Worm (Caenorhabditis elegans) whole organism, young adult: ENCODE results near the gene gpla-1.

ENCODE experiments used
- F57A8.1 ChIP-seq: fragments of 200-800 bp; sonication (Bioruptor generic); optimal IDR thresholded peaks from 2 replicates; lab custom pipeline; 2018; ENCODE audit warnings: mild to moderate bottlenecking, missing genetic modification characterization, moderate library complexity, missing compliant biosample characterization
- ama-1 ChIP-seq, 3 experiments: fragments of 150-350 bp in 1 of 3; sonication (generic microtip) in 2 of 3; optimal IDR thresholded peaks; 2 replicates each; lab custom pipeline; 2014 to 2018; ENCODE audit warnings: missing biosample characterization in 2 of 3, missing genetic modification characterization in 2 of 3, missing genetic modification reagents in 2 of 3
- ceh-40 ChIP-seq: fragments of 200-800 bp; sonication (Bioruptor generic); IDR thresholded peaks from 2 replicates; pipeline ENCODE4 v1.3.6; 2022; ENCODE audit warnings: missing genetic modification characterization, missing compliant biosample characterization
- dpff-1 ChIP-seq: sonication (generic microtip); optimal IDR thresholded peaks from 2 replicates; lab custom pipeline; 2017; ENCODE audit warnings: mild to moderate bottlenecking, missing genetic modification characterization, missing compliant biosample characterization
- egl-44 ChIP-seq: fragments of 200-800 bp; sonication (Bioruptor generic); IDR thresholded peaks from 2 replicates; pipeline ENCODE4 v1.3.6; 2022; ENCODE audit warnings: missing genetic modification reagents, missing genetic modification characterization, missing compliant biosample characterization
- lag-1 ChIP-seq: fragments of 200-800 bp; sonication (Bioruptor generic); IDR thresholded peaks from 2 replicates; pipeline ENCODE4 v1.3.6; 2022; ENCODE audit warnings: missing genetic modification reagents, missing genetic modification characterization, missing compliant biosample characterization
- sea-2 ChIP-seq: fragments of 200-800 bp; sonication (Bioruptor generic); IDR thresholded peaks from 2 replicates; pipeline ENCODE4 v1.3.6; 2022; ENCODE audit warnings: missing genetic modification characterization, missing compliant biosample characterization
- snpc-4 ChIP-seq, 5 experiments: fragments of 150-350 bp in 1 of 5; sonication (generic microtip) in 4 of 5; optimal IDR thresholded peaks; 2 replicates each; lab custom pipeline; 2014 to 2018; ENCODE audit warnings: missing genetic modification characterization in 5 of 5, missing biosample characterization in 3 of 5, antibody characterized with exemption in 2 of 5, mild to moderate bottlenecking in 2 of 5, missing compliant biosample characterization in 2 of 5, missing genotype in 2 of 5, moderate library complexity in 2 of 5, missing genetic modification reagents in 1 of 5
- tlf-1 ChIP-seq: fragments of 200-800 bp; sonication (Bioruptor generic); optimal IDR thresholded peaks from 2 replicates; lab custom pipeline; 2018; ENCODE audit warnings: mild to moderate bottlenecking, missing genetic modification characterization, missing compliant biosample characterization
- unc-130 ChIP-seq: sonication (generic microtip); optimal IDR thresholded peaks from 2 replicates; lab custom pipeline; 2016; ENCODE audit warnings: missing genetic modification reagents, missing genetic modification characterization, missing compliant biosample characterization

- TF ChIP-seq snpc-4 (GFP tag; optimal IDR thresholded peaks at IDR 0.05; lab: Kevin White, UChicago) (no peak), snpc-4 (tag; optimal IDR thresholded peaks at IDR 0.05; lab: Kevin White, UChicago) (no peak), ama-1 (optimal IDR thresholded peaks at IDR 0.05; lab: Kevin White, UChicago) (no peak), ama-1 (GFP tag; optimal IDR thresholded peaks at IDR 0.05; lab: Kevin White, UChicago) (no peak), lag-1 (GFP tag; lab: Robert Waterston, UW) (no peak), egl-44 (GFP tag; lab: Robert Waterston, UW) (no peak), dpff-1 (no peak), F57A8.1 (no peak), tlf-1 (GFP tag; lab: Kevin White, UChicago) (no peak), unc-130 (GFP tag; lab: Kevin White, UChicago) (no peak), ceh-40 (GFP tag; lab: Robert Waterston, UW) (no peak), sea-2 (no peak)
Measured at ce11 chrV:11964723-11965122, 27.1 kb upstream of the gpla-1 start, which contains the start of gene F58H1.7.
